Worm (Caenorhabditis elegans) whole organism, midembryonic: ENCODE data around the gene C53B7.2.
A peak's percentile ranks its signal among the peaks of the same experiment; 100 is the strongest.

Experiments used
- T22C8.4 ChIP-seq: fragments of 200-800 bp; sonication (Bioruptor generic); IDR thresholded peaks from 2 replicates; pipeline ENCODE4 v1.3.6; 2022; ENCODE audit warnings: missing genetic modification characterization, missing compliant biosample characterization
- cog-1 ChIP-seq: sonication (generic microtip); optimal IDR thresholded peaks from 2 replicates; lab custom pipeline; 2016; ENCODE audit warnings: missing genetic modification characterization, missing compliant biosample characterization
- flt-1 ChIP-seq: fragments of 200-800 bp; sonication (Bioruptor generic); IDR thresholded peaks from 2 replicates; pipeline ENCODE4 v1.3.6; 2022; ENCODE audit warnings: missing genetic modification characterization, missing compliant biosample characterization
- klf-2 ChIP-seq: fragments of 200-800 bp; sonication (Bioruptor generic); conservative IDR thresholded peaks from 2 replicates; pipeline ENCODE4 v1.3.6; 2022; ENCODE audit warnings: missing genetic modification reagents, missing genetic modification characterization, missing compliant biosample characterization
- med-1 ChIP-seq: sonication (generic microtip); optimal IDR thresholded peaks from 2 replicates; lab custom pipeline; 2017; ENCODE audit warnings: missing genetic modification characterization, mild to moderate bottlenecking, missing compliant biosample characterization, antibody characterized with exemption, missing genetic modification reagents; ENCODE audit not compliant: insufficient read depth
- ref-1 ChIP-seq: fragments of 200-800 bp; sonication (Bioruptor generic); conservative IDR thresholded peaks from 2 replicates; pipeline ENCODE4 v1.3.6; 2022; ENCODE audit warnings: missing genetic modification reagents, missing genetic modification characterization, missing compliant biosample characterization
- tab-1 ChIP-seq: fragments of 200-800 bp; sonication (Bioruptor generic); IDR thresholded peaks from 2 replicates; pipeline ENCODE4 v1.3.6; 2022; ENCODE audit warnings: missing genetic modification characterization, missing compliant biosample characterization
- ztf-23 ChIP-seq: fragments of 200-800 bp; sonication (Bioruptor generic); IDR thresholded peaks from 2 replicates; pipeline ENCODE4 v1.3.6; 2022; ENCODE audit warnings: missing genetic modification reagents, missing genetic modification characterization, missing compliant biosample characterization
- ztf-29 ChIP-seq: fragments of 200-800 bp; sonication (Bioruptor generic); IDR thresholded peaks from 2 replicates; pipeline ENCODE4 v1.3.6; 2022; ENCODE audit warnings: missing genetic modification reagents, missing genetic modification characterization, missing compliant biosample characterization

Gene C53B7.2

DNA sequence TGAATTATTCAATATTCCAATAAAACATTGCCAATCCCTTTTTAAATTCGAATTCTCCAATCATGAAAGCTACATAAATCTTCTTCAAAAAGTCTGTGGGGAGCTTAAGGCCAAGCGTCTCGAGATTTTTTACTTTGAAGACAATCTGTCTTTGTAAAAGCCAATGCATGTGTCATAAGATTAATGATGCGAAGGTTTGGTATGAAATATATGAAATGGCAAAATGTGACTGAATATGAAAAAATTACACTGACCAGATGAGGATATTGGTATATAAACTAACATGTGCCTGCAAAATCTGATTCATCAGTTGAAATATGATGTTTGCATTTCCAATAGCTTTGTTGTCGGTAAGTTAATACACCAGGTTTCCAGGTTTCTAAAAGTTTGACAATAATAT lies at the start of gene C53B7.2:
C53B7.2 (plus strand) TSS at position 301 of the 400 bp plus-strand sequence.
- TF ChIP-seq ref-1 (GFP tag; lab: Robert Waterston, UW) (no peak), cog-1 (tag; lab: Kevin White, UChicago) (no peak), tab-1 (GFP tag; lab: Robert Waterston, UW) (no peak), T22C8.4 (GFP tag; lab: Robert Waterston, UW) (no peak), ztf-23 (GFP tag; lab: Robert Waterston, UW) (no peak), ztf-29 (GFP tag; lab: Robert Waterston, UW) (no peak), med-1 (GFP tag; lab: Kevin White, UChicago) (no peak), klf-2 (no peak), flt-1 (no peak)

DNA sequence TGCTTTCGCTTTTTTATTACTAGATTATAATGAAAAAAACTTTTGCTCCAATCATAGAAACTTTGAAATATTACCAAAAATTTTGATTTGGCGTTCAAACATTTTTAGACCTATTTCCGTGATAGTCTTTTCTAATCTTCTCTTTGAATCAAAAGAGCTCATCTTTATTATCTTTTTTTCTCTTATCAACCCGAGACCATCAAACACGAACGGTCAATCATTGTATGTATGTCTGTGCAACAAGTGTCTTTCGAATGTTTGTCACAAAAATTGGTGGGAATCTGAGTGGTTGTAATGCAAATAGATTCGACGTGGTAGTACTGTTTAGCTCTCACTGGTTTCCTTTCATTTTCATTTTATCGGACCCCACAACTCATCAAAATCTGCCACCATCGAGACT lies 46.3 kb upstream of the C53B7.2 start, which contains the start of gene M03A8.3:
M03A8.3 (plus strand) TSS at position 278 of the 400 bp plus-strand sequence.
- TF ChIP-seq tab-1 (GFP tag; lab: Robert Waterston, UW), result no peak
- no peak for TF ChIP-seq flt-1
- no peak for TF ChIP-seq klf-2
- TF ChIP-seq ztf-29 (GFP tag; lab: Robert Waterston, UW), result no peak
- TF ChIP-seq cog-1 (tag; lab: Kevin White, UChicago), result no peak
- TF ChIP-seq T22C8.4 (GFP tag; lab: Robert Waterston, UW), result no peak
- TF ChIP-seq ztf-23 (GFP tag; lab: Robert Waterston, UW), result no peak
- TF ChIP-seq ref-1 (GFP tag; lab: Robert Waterston, UW), result no peak
- TF ChIP-seq med-1 (GFP tag; lab: Kevin White, UChicago), result no peak

DNA sequence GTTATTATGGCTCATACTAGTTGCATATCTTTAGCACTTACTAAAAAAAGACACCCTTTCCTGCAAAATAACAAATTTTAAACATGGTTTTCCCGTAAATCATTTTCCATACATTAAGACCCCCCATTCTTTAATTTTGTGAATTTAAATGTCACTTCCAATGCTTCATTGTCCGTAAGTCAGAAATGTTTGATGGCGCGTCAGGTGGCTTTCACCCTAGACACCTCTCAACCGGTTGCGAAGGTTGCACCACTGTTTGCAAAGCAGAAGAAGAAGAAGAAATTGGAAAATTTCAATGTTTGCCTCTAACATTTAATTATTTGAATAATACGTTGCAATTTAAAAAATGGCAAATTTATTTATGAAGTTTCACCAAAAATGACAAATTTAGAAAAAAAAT lies 44.5 kb upstream of the C53B7.2 start:
- TF ChIP-seq T22C8.4 (GFP tag; lab: Robert Waterston, UW), result no peak
- TF ChIP-seq ztf-29 (GFP tag; lab: Robert Waterston, UW), result no peak
- no peak for TF ChIP-seq klf-2
- no peak for TF ChIP-seq cog-1 (tag; lab: Kevin White, UChicago)
- TF ChIP-seq med-1 (GFP tag; lab: Kevin White, UChicago), result no peak
- no peak for TF ChIP-seq ztf-23 (GFP tag; lab: Robert Waterston, UW)
- no peak for TF ChIP-seq flt-1
- TF ChIP-seq tab-1 (GFP tag; lab: Robert Waterston, UW), result no peak
- no peak for TF ChIP-seq ref-1 (GFP tag; lab: Robert Waterston, UW)

DNA sequence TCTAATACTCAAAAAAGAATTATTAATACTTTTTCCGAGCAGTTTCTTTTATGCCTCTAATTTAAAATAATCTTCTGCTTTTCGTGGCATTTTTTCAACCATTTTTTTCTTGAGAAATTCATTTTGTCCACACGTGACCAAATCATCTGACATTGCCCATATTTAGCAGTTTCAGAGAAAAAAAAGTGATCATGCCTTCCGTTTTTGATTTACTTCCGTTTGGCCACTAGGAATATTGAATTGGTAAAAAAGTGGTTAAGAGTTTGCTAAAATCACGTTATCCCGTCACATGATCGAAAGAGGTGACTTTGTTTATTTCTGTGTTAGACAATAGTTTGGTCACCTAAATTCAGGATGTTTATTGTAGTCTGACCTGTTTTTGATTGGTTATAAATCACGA lies 41.6 kb upstream of the C53B7.2 start:
- TF ChIP-seq cog-1 (tag; lab: Kevin White, UChicago) (no peak), ztf-23 (GFP tag; lab: Robert Waterston, UW) (no peak), tab-1 (GFP tag; lab: Robert Waterston, UW) (no peak), T22C8.4 (GFP tag; lab: Robert Waterston, UW) (no peak), flt-1 (no peak), ztf-29 (GFP tag; lab: Robert Waterston, UW) (no peak), ref-1 (GFP tag; lab: Robert Waterston, UW) (no peak), med-1 (GFP tag; lab: Kevin White, UChicago) (no peak), klf-2 (no peak)

ce11 chrX:6804857-6805256 lies 41.2 kb upstream of the C53B7.2 start:
- TF ChIP-seq cog-1 (tag; lab: Kevin White, UChicago) (no peak), ref-1 (GFP tag; lab: Robert Waterston, UW) (no peak), klf-2 (no peak), ztf-29 (GFP tag; lab: Robert Waterston, UW) (no peak), med-1 (GFP tag; lab: Kevin White, UChicago) (no peak), T22C8.4 (GFP tag; lab: Robert Waterston, UW) (no peak), ztf-23 (GFP tag; lab: Robert Waterston, UW) (no peak), tab-1 (GFP tag; lab: Robert Waterston, UW) (no peak), flt-1 (no peak)

- TF ChIP-seq flt-1 (no peak), cog-1 (tag; lab: Kevin White, UChicago) (no peak), ztf-29 (GFP tag; lab: Robert Waterston, UW) (no peak), tab-1 (GFP tag; lab: Robert Waterston, UW) (no peak), T22C8.4 (GFP tag; lab: Robert Waterston, UW) (no peak), med-1 (GFP tag; lab: Kevin White, UChicago) (no peak), klf-2 (no peak), ztf-23 (GFP tag; lab: Robert Waterston, UW) (no peak), ref-1 (GFP tag; lab: Robert Waterston, UW) (no peak)
Measured at ce11 chrX:6805427-6805826, 40.6 kb upstream of the C53B7.2 start.

- TF ChIP-seq cog-1 (tag; lab: Kevin White, UChicago) (no peak), T22C8.4 (GFP tag; lab: Robert Waterston, UW) (no peak), ref-1 (GFP tag; lab: Robert Waterston, UW) (no peak), med-1 (GFP tag; lab: Kevin White, UChicago) (no peak), tab-1 (GFP tag; lab: Robert Waterston, UW) (0 out of 2 replicates have a peak, but pooled peaks have one; percentile 35)
Measured at ce11 chrX:6806463-6806862, 39.6 kb upstream of the C53B7.2 start, which contains the start of gene atg-2. Gene atg-2, plus strand, starts transcription at chrX:6806763.

DNA sequence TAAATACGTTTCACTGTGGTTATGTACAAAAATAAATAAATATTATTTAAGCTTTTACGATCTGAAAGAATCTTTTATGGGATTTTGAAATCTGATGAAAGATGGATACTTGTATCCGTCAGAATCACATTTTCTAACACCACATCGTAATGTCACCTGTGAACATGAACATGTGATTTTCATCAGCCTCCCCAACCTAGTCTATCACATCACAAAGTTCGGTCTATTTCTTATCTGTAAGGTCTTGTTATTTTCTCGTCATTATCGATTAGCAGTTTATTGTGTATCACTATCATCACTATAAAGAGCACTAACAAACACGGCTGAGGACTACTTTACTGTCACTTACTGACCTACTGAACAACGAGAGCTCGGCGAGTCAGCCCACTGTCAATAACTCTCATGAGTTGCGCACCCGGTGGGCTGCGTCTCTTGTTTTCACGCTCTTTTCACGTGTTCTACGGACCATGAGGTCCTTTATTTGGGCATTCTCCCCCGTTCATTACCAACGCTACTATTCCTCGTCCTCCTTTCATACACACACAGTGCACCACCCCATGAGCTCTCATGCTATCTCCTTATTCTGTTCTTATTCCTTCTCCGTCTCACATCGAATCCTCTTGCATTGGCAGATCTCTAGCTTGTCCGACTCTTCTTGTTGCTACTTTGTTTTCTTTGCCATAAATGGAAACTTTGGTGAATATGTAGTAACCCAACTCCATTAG lies 38.7 kb upstream of the C53B7.2 start:
- TF ChIP-seq ztf-29 (GFP tag; lab: Robert Waterston, UW) (no peak), klf-2 (no peak), flt-1 (no peak), tab-1 (GFP tag; lab: Robert Waterston, UW) (no peak), med-1 (GFP tag; lab: Kevin White, UChicago) (no peak), ztf-23 (GFP tag; lab: Robert Waterston, UW) (no peak), ref-1 (GFP tag; lab: Robert Waterston, UW) (no peak), cog-1 (tag; lab: Kevin White, UChicago) (no peak), T22C8.4 (GFP tag; lab: Robert Waterston, UW) (no peak)

DNA sequence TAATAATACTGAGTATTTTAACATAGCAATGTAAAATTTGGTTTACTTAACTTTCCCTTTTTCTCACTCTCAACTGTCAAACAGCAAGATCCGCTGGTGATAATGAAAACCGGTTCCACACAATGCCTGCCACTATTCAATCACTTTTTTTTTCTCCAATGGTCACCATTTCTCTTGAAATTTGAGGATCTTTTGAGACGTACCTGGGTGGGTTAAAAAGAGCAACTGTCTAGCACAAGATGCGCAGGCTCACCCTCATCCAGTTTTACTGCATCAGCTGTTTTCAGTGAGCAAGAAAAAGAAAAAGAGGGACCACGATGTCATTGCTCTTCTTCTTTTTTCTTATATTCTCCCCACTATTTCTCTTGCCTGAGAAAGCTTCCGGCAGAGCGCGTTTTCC lies 37.8 kb upstream of the C53B7.2 start:
- no peak for TF ChIP-seq ztf-29 (GFP tag; lab: Robert Waterston, UW)
